Worm (Caenorhabditis elegans): ENCODE data around the gene nlp-50.

ce11 chrII:6754671-6755224 lies 10.1 kb upstream of the nlp-50 start, which contains the start of the genes srx-95 and fis-1:
- TF ChIP-seq him-1 (tag; optimal IDR thresholded peaks at IDR 0.05) (no peak), dao-5 (tag; optimal IDR thresholded peaks at IDR 0.05) (no peak)
